Worm (Caenorhabditis elegans): ENCODE data around the gene cyp-25A4.

DNA sequence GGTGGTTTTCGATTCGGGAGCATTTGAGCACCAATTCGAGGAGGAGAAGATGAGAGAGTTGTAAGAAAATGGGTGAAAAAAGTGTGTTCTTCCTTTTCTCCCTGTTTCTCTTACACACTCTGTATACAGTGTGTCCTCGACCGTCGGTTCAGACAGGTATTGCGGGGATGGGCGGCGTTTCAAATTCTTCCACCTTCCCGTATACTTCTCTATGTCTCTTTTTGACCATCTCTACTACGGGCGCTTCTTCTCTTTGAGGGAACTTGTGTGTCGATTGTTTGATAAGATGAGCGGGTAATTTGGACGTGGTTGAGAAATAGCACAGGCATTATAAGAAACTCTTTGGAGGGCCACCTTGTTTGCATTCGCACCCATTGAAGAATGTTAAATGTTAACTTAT lies 35.7 kb upstream of the cyp-25A4 start:
- TF ChIP-seq ceh-30 (tag; optimal IDR thresholded peaks at IDR 0.05) (no peak), fkh-10 (GFP tag; optimal IDR thresholded peaks at IDR 0.05) (no peak), syd-9 (tag; optimal IDR thresholded peaks at IDR 0.05) (no peak), rnt-1 (tag; optimal IDR thresholded peaks at IDR 0.05) (no peak)

Data from whole organism, late embryonic.